Fruit fly (Drosophila melanogaster) whole organism, embryonic: ENCODE measurements around the gene CG7264.

ENCODE experiments used
- Dad ChIP-seq: fragments of 200-800 bp; sonication (Bioruptor generic); optimal IDR thresholded peaks from 3 replicates; lab custom pipeline; 2016; ENCODE audit warnings: missing biosample characterization, missing genetic modification characterization
- ftz-f1 ChIP-seq: fragments of 200-800 bp; sonication (Bioruptor generic); optimal IDR thresholded peaks from 2 replicates; lab custom pipeline; 2016; ENCODE audit warnings: missing biosample characterization, missing genetic modification characterization
- prd ChIP-seq, 3 experiments: fragments of >200 bp in 2 of 3; fragments of 200-800 bp in 1 of 3; sonication (Bioruptor generic) in 1 of 3; optimal IDR thresholded peaks in 2 of 3; IDR thresholded peaks in 1 of 3; 2 replicates in 2 of 3; 3 replicates in 1 of 3; pipeline versions ENCODE4 v1.3.6 to Lab custom; 2017 to 2022; ENCODE audit warnings: missing biosample characterization in 1 of 3, missing genetic modification characterization in 1 of 3

DNA sequence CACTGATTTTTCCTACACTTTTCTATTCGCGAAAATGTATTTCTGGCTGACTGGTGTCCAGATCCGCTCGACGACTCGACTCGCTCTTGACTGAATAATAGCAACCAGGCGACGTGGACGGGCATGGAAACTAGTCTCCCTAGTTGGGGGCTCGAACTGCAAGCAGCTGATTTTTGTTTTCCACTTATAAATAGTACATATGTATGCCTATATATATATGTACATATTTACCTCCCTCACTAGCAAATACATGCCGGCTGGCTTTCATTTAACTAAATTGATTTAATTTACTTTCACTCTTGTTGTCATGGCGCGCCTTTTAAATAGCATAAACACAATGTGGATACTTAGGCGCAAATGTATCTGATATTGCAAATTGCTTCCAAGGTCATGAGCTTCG is 28.1 kb upstream of the CG7264 start, which contains the start of gene Gcat:
- TF ChIP-seq Dad (GFP tag; lab: Kevin White, UChicago) (no peak), ftz-f1 (no peak), prd (optimal IDR thresholded peaks at IDR 0.05; lab: Kevin White, UChicago) (no peak), prd (GFP tag; IDR thresholded peaks at IDR 0.05; lab: Robert Waterston, UW) (no peak)
